Fruit fly (Drosophila melanogaster): Measurements from ENCODE around the gene Ubr3.

Ubr3 gene

dm6 chrX:7920081-7920688 is 15.5 kb upstream of the Ubr3 start, which contains the start of the genes hdm and Ykt6 (continued):
- TF ChIP-seq ftz-f1 (GFP tag; optimal IDR thresholded peaks at IDR 0.05) (no peak), CG4730 (GFP tag; IDR thresholded peaks at IDR 0.05) (peak; percentile 77; the same call in 1 of the 2 replicates), Rx (GFP tag; IDR thresholded peaks at IDR 0.05) (peak; percentile 72), dan (GFP tag; IDR thresholded peaks at IDR 0.05) (no peak), Lim3 (GFP tag; IDR thresholded peaks at IDR 0.05) (no peak), Gsc (GFP tag; IDR thresholded peaks at IDR 0.05) (peak; percentile 47; the same call in 1 of the 2 replicates), CG3726 (GFP tag; IDR thresholded peaks at IDR 0.05) (0 out of 3 replicates have a peak, but pooled peaks have one; percentile 63), Hr39 (optimal IDR thresholded peaks at IDR 0.05) (no peak), CG6854 (GFP tag; optimal IDR thresholded peaks at IDR 0.05) (no peak), Atf6 (GFP tag; IDR thresholded peaks at IDR 0.05) (peak; percentile 85), Sox100B (GFP tag; optimal IDR thresholded peaks at IDR 0.05) (no peak), Antp (GFP tag; optimal IDR thresholded peaks at IDR 0.05) (peak; percentile 88), CG2199 (GFP tag; IDR thresholded peaks at IDR 0.05) (0 out of 3 replicates have a peak, but pooled peaks have one; percentile 15), Dll (GFP tag; IDR thresholded peaks at IDR 0.05; ENCODE audit: partially characterized antibody) (peak; percentile 98), CG7839 (tag; optimal IDR thresholded peaks at IDR 0.05) (no peak), tap (tag; optimal IDR thresholded peaks at IDR 0.05) (no peak), CG7357 (GFP tag; IDR thresholded peaks at IDR 0.05) (peak; percentile 45; the same call in 1 of the 3 replicates), jing (GFP tag; optimal IDR thresholded peaks at IDR 0.05) (no peak), dmrt11E (tag; optimal IDR thresholded peaks at IDR 0.05) (peak; percentile 74), crc (GFP tag; optimal IDR thresholded peaks at IDR 0.05) (peak; percentile 73), ash1 (GFP tag; optimal IDR thresholded peaks at IDR 0.05) (no peak), Mad (GFP tag; optimal IDR thresholded peaks at IDR 0.05) (peak; percentile 74), CG13296 (GFP tag; optimal IDR thresholded peaks at IDR 0.05) (peak; percentile 59), al (GFP tag; IDR thresholded peaks at IDR 0.05) (peak; percentile 75; the same call in 1 of the 2 replicates), CG18764 (GFP tag; optimal IDR thresholded peaks at IDR 0.05) (peak; percentile 70), Hr3 (GFP tag; optimal IDR thresholded peaks at IDR 0.05) (peak; percentile 46), Hey (tag; optimal IDR thresholded peaks at IDR 0.05) (no peak), HmgD (GFP tag; optimal IDR thresholded peaks at IDR 0.05) (peak; percentile 70), CG10543 (GFP tag; optimal IDR thresholded peaks at IDR 0.05) (peak; percentile 40), Spps (tag; optimal IDR thresholded peaks at IDR 0.05) (peak; percentile 70), chn (GFP tag; optimal IDR thresholded peaks at IDR 0.05) (peak; percentile 76), Scr (GFP tag; IDR thresholded peaks at IDR 0.05; ENCODE audit: partially characterized antibody) (peak; percentile 97), bsh (GFP tag; optimal IDR thresholded peaks at IDR 0.05) (peak in 1 of 2 experiments; percentile 78), CG8765 (GFP tag; IDR thresholded peaks at IDR 0.05) (peak; percentile 80), CG18011 (GFP tag; optimal IDR thresholded peaks at IDR 0.05) (peak; percentile 61), pnt (GFP tag; optimal IDR thresholded peaks at IDR 0.05) (peak; percentile 76), wdn (GFP tag; IDR thresholded peaks at IDR 0.05) (peak; percentile 81), fd3F (GFP tag; optimal IDR thresholded peaks at IDR 0.05) (peak; percentile 51), pum (GFP tag; optimal IDR thresholded peaks at IDR 0.05) (peak; percentile 80), prd (optimal IDR thresholded peaks at IDR 0.05) (no peak), prd (GFP tag; IDR thresholded peaks at IDR 0.05) (peak; percentile 92), ase (GFP tag; IDR thresholded peaks at IDR 0.05) (peak; percentile 59; the same call in 1 of the 3 replicates), D19B (GFP tag; optimal IDR thresholded peaks at IDR 0.05) (peak; percentile 31), CG2889 (GFP tag; IDR thresholded peaks at IDR 0.05) (peak; percentile 67; the same call in 2 of the 3 replicates), crol (GFP tag; IDR thresholded peaks at IDR 0.05) (peak; percentile 57; the same call in 1 of the 2 replicates), MBD-R2 (GFP tag; IDR thresholded peaks at IDR 0.05) (peak; percentile 88), esg (GFP tag; conservative IDR thresholded peaks at IDR 0.05) (peak; percentile 65), CG31388 (GFP tag; optimal IDR thresholded peaks at IDR 0.05) (peak; percentile 8), H15 (GFP tag; IDR thresholded peaks at IDR 0.05) (peak; percentile 85), Dip3 (GFP tag; optimal IDR thresholded peaks at IDR 0.05) (peak; percentile 74), bab2 (GFP tag; optimal IDR thresholded peaks at IDR 0.05) (peak; percentile 85)

All from whole organism, embryonic.